Worm (Caenorhabditis elegans): ENCODE measurements around the gene pho-14.

The pho-14 gene

ce11 chrII:1110901-1111300, 10.3 kb upstream of the pho-14 start, which contains the start of gene lips-11:
Gene lips-11 (minus strand): TSS chrII:1111001.
- TF ChIP-seq pha-2 (tag; optimal IDR thresholded peaks at IDR 0.05) (no peak), ceh-48 (tag; optimal IDR thresholded peaks at IDR 0.05) (no peak), ceh-6 (GFP tag; optimal IDR thresholded peaks at IDR 0.05) (no peak), elt-2 (tag; optimal IDR thresholded peaks at IDR 0.05) (no peak), unc-55 (GFP tag; optimal IDR thresholded peaks at IDR 0.05) (no peak), eyg-1 (tag; optimal IDR thresholded peaks at IDR 0.05) (no peak), T23F11.4 (GFP tag; optimal IDR thresholded peaks at IDR 0.05) (no peak), pat-9 (tag; optimal IDR thresholded peaks at IDR 0.05) (no peak), unc-86 (tag; optimal IDR thresholded peaks at IDR 0.05) (no peak), dve-1 (tag; optimal IDR thresholded peaks at IDR 0.05) (no peak), ceh-30 (tag; optimal IDR thresholded peaks at IDR 0.05) (no peak), ceh-14 (tag; optimal IDR thresholded peaks at IDR 0.05) (no peak)

- TF ChIP-seq pha-2 (tag; optimal IDR thresholded peaks at IDR 0.05) (no peak), K09A11.1 (tag; optimal IDR thresholded peaks at IDR 0.05; ENCODE audit: insufficient read depth) (no peak), ttx-3 (tag; optimal IDR thresholded peaks at IDR 0.05) (no peak), unc-3 (GFP tag; conservative IDR thresholded peaks at IDR 0.05) (no peak), unc-3 (tag; optimal IDR thresholded peaks at IDR 0.05) (no peak), odd-2 (tag; optimal IDR thresholded peaks at IDR 0.05) (no peak), ceh-48 (tag; optimal IDR thresholded peaks at IDR 0.05) (no peak), unc-42 (tag; optimal IDR thresholded peaks at IDR 0.05) (no peak)
Measured at ce11 chrII:1106914-1107597, 6.4 kb upstream of the pho-14 start, which contains the start of gene col-40. Gene col-40 (minus strand): TSS chrII:1106964.

- TF ChIP-seq unc-42 (tag; optimal IDR thresholded peaks at IDR 0.05) (no peak), ceh-9 (tag; optimal IDR thresholded peaks at IDR 0.05) (no peak), hlh-6 (tag; optimal IDR thresholded peaks at IDR 0.05) (peak; percentile 38), hlh-13 (GFP tag; optimal IDR thresholded peaks at IDR 0.05) (no peak), syd-9 (tag; optimal IDR thresholded peaks at IDR 0.05) (peak; percentile 38)
Measured at ce11 chrII:1105291-1105690, 4.7 kb upstream of the pho-14 start.

ce11 chrII:1104409-1104808, 3.8 kb upstream of the pho-14 start, which contains the start of gene T13B5.9:
Gene T13B5.9 (minus strand): TSS chrII:1104509.
- no peak for TF ChIP-seq nfya-1 (tag; optimal IDR thresholded peaks at IDR 0.05)

- TF ChIP-seq elt-2 (tag; optimal IDR thresholded peaks at IDR 0.05) (peak; percentile 99), pqm-1 (tag; optimal IDR thresholded peaks at IDR 0.05) (peak; percentile 54), pat-9 (tag; optimal IDR thresholded peaks at IDR 0.05) (no peak), K09A11.1 (tag; optimal IDR thresholded peaks at IDR 0.05; ENCODE audit: insufficient read depth) (no peak), nfya-1 (tag; optimal IDR thresholded peaks at IDR 0.05) (no peak), ceh-19 (GFP tag; optimal IDR thresholded peaks at IDR 0.05) (no peak), elt-4 (tag; optimal IDR thresholded peaks at IDR 0.05) (no peak), lim-6 (tag; optimal IDR thresholded peaks at IDR 0.05) (no peak), hlh-8 (tag; optimal IDR thresholded peaks at IDR 0.05) (no peak), Y22D7AL.16 (tag; optimal IDR thresholded peaks at IDR 0.05) (no peak), unc-55 (GFP tag; optimal IDR thresholded peaks at IDR 0.05) (no peak), T23F11.4 (GFP tag; optimal IDR thresholded peaks at IDR 0.05) (no peak), sox-2 (GFP tag; IDR thresholded peaks at IDR 0.05) (no peak), C08G9.2 (tag; optimal IDR thresholded peaks at IDR 0.05) (no peak)
Measured at ce11 chrII:1103484-1104100, 3.0 kb upstream of the pho-14 start.
